Worm (Caenorhabditis elegans) whole organism, L1 larva: ENCODE results near the gene sra-27.

Experiments
- ama-1 ChIP-seq: fragments of 150-350 bp; optimal IDR thresholded peaks from 2 replicates; lab custom pipeline; 2014
- fkh-10 ChIP-seq: sonication (generic microtip); optimal IDR thresholded peaks from 2 replicates; lab custom pipeline; 2017; ENCODE audit warnings: missing biosample characterization, missing genetic modification reagents, missing genetic modification characterization
- fos-1 ChIP-seq: fragments of 150-350 bp; optimal IDR thresholded peaks from 2 replicates; lab custom pipeline; 2014; ENCODE audit warnings: missing biosample characterization, missing genetic modification characterization
- grh-1 ChIP-seq: fragments of 200-800 bp; sonication (Bioruptor generic); IDR thresholded peaks from 2 replicates; pipeline ENCODE4 v1.3.6; 2022; ENCODE audit warnings: missing genetic modification reagents, missing genetic modification characterization, missing compliant biosample characterization
- jun-1 ChIP-seq: fragments of 150-350 bp; optimal IDR thresholded peaks from 2 replicates; lab custom pipeline; 2014; ENCODE audit warnings: missing biosample characterization, missing genetic modification reagents, missing genetic modification characterization
- lin-13 ChIP-seq: fragments of 150-350 bp; optimal IDR thresholded peaks from 2 replicates; lab custom pipeline; 2014; ENCODE audit warnings: missing biosample characterization, missing genetic modification reagents, missing genetic modification characterization
- lir-3 ChIP-seq: sonication (generic microtip); optimal IDR thresholded peaks from 2 replicates; lab custom pipeline; 2016; ENCODE audit warnings: mild to moderate bottlenecking, missing genetic modification characterization, moderate library complexity, missing compliant biosample characterization; ENCODE audit not compliant: poor library complexity
- lsy-2 ChIP-seq, 2 experiments: fragments of 150-350 bp; optimal IDR thresholded peaks; 2 replicates each; lab custom pipeline; 2014; ENCODE audit warnings: missing biosample characterization in 2 of 2, missing genetic modification characterization in 2 of 2
- nhr-77 ChIP-seq: fragments of 150-350 bp; optimal IDR thresholded peaks from 2 replicates; lab custom pipeline; 2014; ENCODE audit warnings: missing biosample characterization, missing genetic modification characterization
- skn-1 ChIP-seq: fragments of 150-350 bp; optimal IDR thresholded peaks from 2 replicates; lab custom pipeline; 2014; ENCODE audit warnings: missing biosample characterization, missing genetic modification characterization
- snu-23 ChIP-seq: sonication (generic microtip); optimal IDR thresholded peaks from 2 replicates; lab custom pipeline; 2016; ENCODE audit warnings: missing genetic modification characterization, missing compliant biosample characterization
- sox-4 ChIP-seq: sonication (generic microtip); optimal IDR thresholded peaks from 2 replicates; lab custom pipeline; 2016; ENCODE audit warnings: missing genetic modification characterization, missing compliant biosample characterization
- unc-62 ChIP-seq: fragments of 150-350 bp; optimal IDR thresholded peaks from 2 replicates; lab custom pipeline; 2014; ENCODE audit warnings: missing biosample characterization, missing genetic modification reagents, missing genetic modification characterization

DNA sequence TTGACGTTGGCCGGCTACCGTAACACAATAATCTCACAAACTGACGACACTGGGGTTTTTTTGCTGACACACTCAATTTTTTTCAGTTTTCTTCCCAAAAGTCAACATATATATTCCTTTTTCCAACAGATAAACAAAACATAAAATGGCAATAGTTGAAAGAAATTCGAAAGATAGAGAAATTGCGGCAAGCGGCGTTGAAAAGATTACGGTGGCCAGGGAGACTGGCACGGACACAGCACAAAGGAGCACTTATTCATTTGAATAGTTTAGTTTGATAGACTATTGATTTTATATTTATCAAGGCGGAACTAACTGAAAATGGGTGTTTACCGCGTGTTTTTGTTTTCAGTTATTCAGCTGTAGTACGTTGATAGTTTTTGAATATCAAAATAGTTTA, 47.5 kb upstream of the sra-27 start, which contains the start of gene toe-2:
- no peak for TF ChIP-seq sox-4 (tag; lab: Kevin White, UChicago)
- TF ChIP-seq lir-3 (tag; lab: Kevin White, UChicago) = no peak
- TF ChIP-seq lsy-2 (tag; optimal IDR thresholded peaks at IDR 0.05; lab: Kevin White, UChicago) = no peak
- no peak for TF ChIP-seq unc-62 (GFP tag; lab: Kevin White, UChicago)
- no peak for TF ChIP-seq ama-1
- TF ChIP-seq lin-13 = no peak
- TF ChIP-seq skn-1 = no peak
- no peak for TF ChIP-seq jun-1
- TF ChIP-seq nhr-77 = no peak
- TF ChIP-seq fkh-10 (GFP tag; lab: Kevin White, UChicago) = no peak
- TF ChIP-seq snu-23 (GFP tag; lab: Kevin White, UChicago) = no peak
- TF ChIP-seq grh-1 = no peak
- no peak for TF ChIP-seq fos-1 (tag; lab: Kevin White, UChicago)
